Fruit fly (Drosophila melanogaster) whole organism, wandering third instar larva: Measurements from ENCODE around the gene Exn.

Experiments used
- Dfd ChIP-seq: fragments of >200 bp; optimal IDR thresholded peaks from 2 replicates; lab custom pipeline; 2017; ENCODE audit warnings: missing biosample characterization, missing genetic modification characterization
- HLH106 ChIP-seq: fragments of 200-800 bp; optimal IDR thresholded peaks from 3 replicates; lab custom pipeline; 2019; ENCODE audit warnings: missing biosample characterization, mild to moderate bottlenecking, missing genetic modification characterization, moderate library complexity
- Hr78 ChIP-seq: fragments of >200 bp; optimal IDR thresholded peaks from 2 replicates; lab custom pipeline; 2017; ENCODE audit warnings: missing biosample characterization, missing genetic modification characterization
- N ChIP-seq: fragments of >200 bp; optimal IDR thresholded peaks from 2 replicates; lab custom pipeline; 2018; ENCODE audit warnings: missing biosample characterization, missing external identifiers, missing genetic modification characterization
- OdsH ChIP-seq: fragments of 200-800 bp; sonication (Bioruptor generic); optimal IDR thresholded peaks from 2 replicates; lab custom pipeline; 2016; ENCODE audit warnings: missing biosample characterization, mild to moderate bottlenecking, missing genetic modification characterization
- Rel ChIP-seq, 2 experiments: fragments of 200-800 bp; sonication (Bioruptor generic) in 1 of 2; optimal IDR thresholded peaks; 2 replicates in 1 of 2; 3 replicates in 1 of 2; lab custom pipeline; 2016 to 2019; ENCODE audit warnings: mild to moderate bottlenecking in 2 of 2, missing biosample characterization in 2 of 2, missing genetic modification characterization in 2 of 2, moderate library complexity in 1 of 2
- Vsx2 ChIP-seq: fragments of 200-300, 225-300 bp; sonication (Bioruptor generic); optimal IDR thresholded peaks from 2 replicates; lab custom pipeline; 2018; ENCODE audit warnings: missing biosample characterization, missing genetic modification characterization; ENCODE audit not compliant: partially characterized antibody
- brk ChIP-seq: fragments of 200-800 bp; sonication (Bioruptor generic); optimal IDR thresholded peaks from 2 replicates; lab custom pipeline; 2016; ENCODE audit warnings: missing biosample characterization, mild to moderate bottlenecking, missing genetic modification characterization
- dl ChIP-seq, 2 experiments: fragments of 175-275, 200-275 bp in 1 of 2; fragments of 200-275 bp in 1 of 2; sonication (Bioruptor generic); optimal IDR thresholded peaks; lab custom pipeline; 2018; ENCODE audit warnings: mild to moderate bottlenecking in 2 of 2, missing biosample characterization in 2 of 2, missing genetic modification characterization in 2 of 2, moderate library complexity in 2 of 2; ENCODE audit not compliant: partially characterized antibody in 2 of 2, insufficient read depth in 1 of 2
- ey ChIP-seq: fragments of 200-800 bp; sonication (Bioruptor generic); optimal IDR thresholded peaks from 2 replicates; lab custom pipeline; 2016; ENCODE audit warnings: missing biosample characterization, missing genetic modification characterization
- psq ChIP-seq: fragments of 200-800 bp; sonication (Bioruptor generic); optimal IDR thresholded peaks from 3 replicates; lab custom pipeline; 2017; ENCODE audit warnings: missing biosample characterization, mild to moderate bottlenecking, missing genetic modification characterization, moderate library complexity

DNA sequence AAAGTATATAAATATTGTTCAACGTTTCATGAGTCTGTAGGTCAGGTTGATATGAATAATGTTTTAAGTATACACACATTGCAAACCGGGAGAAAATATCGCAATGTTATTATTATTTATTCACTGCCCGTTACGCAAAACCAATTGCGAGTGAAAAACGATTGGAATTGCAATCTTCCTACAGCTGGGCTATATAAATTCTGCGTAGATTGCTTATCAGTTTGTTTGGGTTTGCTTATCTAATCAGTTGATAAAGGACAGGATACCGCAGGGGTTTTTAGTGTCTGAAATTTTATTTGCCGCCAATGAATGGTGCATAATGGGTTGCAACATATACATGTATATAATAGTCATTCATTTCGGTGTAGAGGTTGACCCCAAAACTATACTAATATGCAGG lies 14.2 kb downstream of the Exn start:
- TF ChIP-seq Hr78 (GFP tag; lab: Kevin White, UChicago) (no peak), ey (GFP tag; lab: Kevin White, UChicago) (no peak), Dfd (GFP tag; lab: Kevin White, UChicago) (no peak), OdsH (GFP tag; lab: Kevin White, UChicago) (no peak), dl (GFP tag; optimal IDR thresholded peaks at IDR 0.05; lab: Kevin White, UChicago; ENCODE audit: insufficient read depth in 1 of 2, partially characterized antibody in 2 of 2) (no peak), Rel (GFP tag; optimal IDR thresholded peaks at IDR 0.05; lab: Kevin White, UChicago) (no peak), Rel (tag; optimal IDR thresholded peaks at IDR 0.05; lab: Kevin White, UChicago) (peak; percentile 71), N (GFP tag; lab: Kevin White, UChicago) (no peak), Vsx2 (no peak), HLH106 (tag; lab: Kevin White, UChicago) (no peak), brk (GFP tag; lab: Kevin White, UChicago) (no peak), psq (no peak)
